Worm (Caenorhabditis elegans): ENCODE data around the gene scl-6.
A peak's percentile ranks its signal among the peaks of the same experiment; 100 is the strongest.

scl-6 gene

DNA sequence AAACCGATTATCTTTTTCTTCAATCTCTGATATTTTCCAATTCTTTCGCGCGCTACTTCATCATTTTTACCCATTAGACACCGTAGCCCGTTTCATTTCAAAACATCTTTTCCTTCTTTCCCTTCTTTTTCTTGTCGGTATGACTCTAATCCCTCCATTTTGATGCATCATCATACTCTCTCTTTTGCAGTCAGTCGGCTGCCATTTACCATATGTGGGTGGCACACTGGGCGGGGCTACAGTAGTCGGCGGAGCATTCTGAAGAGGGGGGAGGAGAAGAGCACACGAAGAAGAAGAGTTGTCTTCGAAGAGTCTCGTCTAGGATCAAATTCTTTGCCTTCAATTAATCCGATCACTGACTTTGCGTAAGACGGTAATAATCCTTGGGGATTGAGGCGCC is 50.2 kb downstream of the scl-6 start, which contains the start of gene unc-30:
TSS of gene unc-30 (plus strand) at position 184 of the 400 bp plus-strand sequence.
- TF ChIP-seq K02D7.2 (tag; optimal IDR thresholded peaks at IDR 0.05) (no peak), nfya-1 (tag; optimal IDR thresholded peaks at IDR 0.05) (peak; percentile 3), hlh-6 (tag; optimal IDR thresholded peaks at IDR 0.05) (no peak), ceh-48 (tag; optimal IDR thresholded peaks at IDR 0.05) (no peak), ztf-16 (tag; optimal IDR thresholded peaks at IDR 0.05) (no peak), eyg-1 (tag; optimal IDR thresholded peaks at IDR 0.05) (no peak)
